Worm (Caenorhabditis elegans): ENCODE results near the gene C17F4.8.
A peak's percentile ranks its signal among the peaks of the same experiment; 100 is the strongest.

- TF ChIP-seq F49E8.2 (tag; optimal IDR thresholded peaks at IDR 0.05; ENCODE audit: borderline replicate concordance) (no peak), nhr-77 (tag; optimal IDR thresholded peaks at IDR 0.05) (no peak), nhr-10 (tag; optimal IDR thresholded peaks at IDR 0.05) (no peak), nhr-6 (tag; optimal IDR thresholded peaks at IDR 0.05) (no peak), pqm-1 (tag; optimal IDR thresholded peaks at IDR 0.05) (no peak), pha-4 (GFP tag; IDR thresholded peaks at IDR 0.05) (no peak), pha-4 (tag; optimal IDR thresholded peaks at IDR 0.05) (no peak), aly-2 (tag; optimal IDR thresholded peaks at IDR 0.05) (no peak), php-3 (GFP tag; IDR thresholded peaks at IDR 0.05) (no peak), daf-19 (GFP tag; conservative IDR thresholded peaks at IDR 0.05) (no peak), aha-1 (tag) (peak; percentile 5)
These were observed 31.2 kb downstream of the C17F4.8 start, which contains the start of gene sri-50 for ce11 chrII:3203415-3203814.
